Fruit fly (Drosophila melanogaster): ENCODE data around the gene nmd.

Gene nmd

DNA sequence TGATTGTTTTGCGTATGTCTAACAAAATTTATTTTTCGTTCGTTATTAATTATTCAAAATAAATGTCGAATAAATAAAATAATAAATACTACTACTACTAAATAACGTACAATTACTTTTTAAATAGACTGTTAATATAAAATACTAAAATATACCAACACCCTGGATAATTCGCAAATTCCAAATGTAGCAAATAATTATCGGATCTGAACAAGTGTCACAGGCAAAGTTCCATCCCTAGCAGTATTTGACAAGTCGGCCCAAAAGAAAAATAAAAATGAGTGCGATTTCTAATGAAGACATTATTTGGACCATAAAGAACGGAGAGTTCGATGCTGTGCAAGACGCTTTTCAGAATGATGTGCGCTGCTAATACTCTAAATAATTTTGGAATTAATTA lies 37.7 kb upstream of the nmd start, which contains the start of gene CG31715 (continued):
- no peak for TF ChIP-seq prd (optimal IDR thresholded peaks at IDR 0.05)
- no peak for TF ChIP-seq prd (GFP tag; IDR thresholded peaks at IDR 0.05)
- TF ChIP-seq hbn (GFP tag; IDR thresholded peaks at IDR 0.05; ENCODE audit: partially characterized antibody): peak; percentile 42; the same call in 1 of the 2 replicates
- TF ChIP-seq pb (GFP tag; optimal IDR thresholded peaks at IDR 0.05): no peak
- TF ChIP-seq CG16815 (GFP tag; optimal IDR thresholded peaks at IDR 0.05): no peak
- no peak for TF ChIP-seq twi (tag; optimal IDR thresholded peaks at IDR 0.05)
- no peak for TF ChIP-seq chif (GFP tag; optimal IDR thresholded peaks at IDR 0.05)
- peak; percentile 16 for TF ChIP-seq CG30403 (GFP tag; optimal IDR thresholded peaks at IDR 0.05)
- TF ChIP-seq BEAF-32 (GFP tag; optimal IDR thresholded peaks at IDR 0.05): peak; percentile 67
- TF ChIP-seq Tbp (GFP tag; optimal IDR thresholded peaks at IDR 0.05): no peak
- no peak for TF ChIP-seq Blimp-1 (GFP tag; optimal IDR thresholded peaks at IDR 0.05)
- no peak for TF ChIP-seq CG2199 (GFP tag; IDR thresholded peaks at IDR 0.05)
- no peak for TF ChIP-seq CG4820 (GFP tag; optimal IDR thresholded peaks at IDR 0.05)
- no peak for TF ChIP-seq tll (GFP tag; optimal IDR thresholded peaks at IDR 0.05)
- peak; percentile 66 for TF ChIP-seq MBD-R2 (GFP tag; IDR thresholded peaks at IDR 0.05)
- TF ChIP-seq dmrt99B (tag; optimal IDR thresholded peaks at IDR 0.05): no peak
- TF ChIP-seq Atf-2 (GFP tag; optimal IDR thresholded peaks at IDR 0.05): no peak
- TF ChIP-seq da (GFP tag; optimal IDR thresholded peaks at IDR 0.05): no peak
- TF ChIP-seq psq (GFP tag; optimal IDR thresholded peaks at IDR 0.05): no peak
- no peak for TF ChIP-seq Eip74EF (GFP tag; optimal IDR thresholded peaks at IDR 0.05)
- no peak for TF ChIP-seq kni (GFP tag; optimal IDR thresholded peaks at IDR 0.05)
- TF ChIP-seq CG10431 (GFP tag; optimal IDR thresholded peaks at IDR 0.05): no peak
- TF ChIP-seq pfk (GFP tag; optimal IDR thresholded peaks at IDR 0.05): no peak
- no peak for TF ChIP-seq Usf (GFP tag; optimal IDR thresholded peaks at IDR 0.05)
- TF ChIP-seq btn (GFP tag; optimal IDR thresholded peaks at IDR 0.05): no peak
- TF ChIP-seq inv (GFP tag; IDR thresholded peaks at IDR 0.05; ENCODE audit: partially characterized antibody): peak; percentile 29; the same call in 1 of the 2 replicates
- peak; percentile 77 for TF ChIP-seq sens (GFP tag)
- no peak for TF ChIP-seq chn (GFP tag; optimal IDR thresholded peaks at IDR 0.05)
- TF ChIP-seq CG1792 (GFP tag; optimal IDR thresholded peaks at IDR 0.05): no peak
- TF ChIP-seq odd (GFP tag; optimal IDR thresholded peaks at IDR 0.05): no peak
- no peak for TF ChIP-seq so (GFP tag; IDR thresholded peaks at IDR 0.05)
- no peak for TF ChIP-seq tap (tag; optimal IDR thresholded peaks at IDR 0.05)
- no peak for TF ChIP-seq CG9876 (GFP tag; optimal IDR thresholded peaks at IDR 0.05)
- TF ChIP-seq lola (GFP tag; optimal IDR thresholded peaks at IDR 0.05): no peak
- TF ChIP-seq CG3847 (GFP tag; IDR thresholded peaks at IDR 0.05): no peak
- TF ChIP-seq CG6765 (GFP tag; optimal IDR thresholded peaks at IDR 0.05): no peak
- TF ChIP-seq Med (GFP tag): peak; percentile 79
- peak; percentile 38; the same call in 2 of the 3 replicates for TF ChIP-seq Doc3 (GFP tag; IDR thresholded peaks at IDR 0.05; ENCODE audit: partially characterized antibody)
- TF ChIP-seq CG3065 (GFP tag; optimal IDR thresholded peaks at IDR 0.05): no peak
- TF ChIP-seq sima (GFP tag; optimal IDR thresholded peaks at IDR 0.05): no peak
- no peak for TF ChIP-seq nerfin-1 (tag; optimal IDR thresholded peaks at IDR 0.05)
- TF ChIP-seq sr (GFP tag; IDR thresholded peaks at IDR 0.05): no peak
- no peak for TF ChIP-seq CG1832 (GFP tag; optimal IDR thresholded peaks at IDR 0.05)
- TF ChIP-seq CG10654 (GFP tag; optimal IDR thresholded peaks at IDR 0.05): no peak
- peak; percentile 99 for TF ChIP-seq CG8388 (GFP tag; optimal IDR thresholded peaks at IDR 0.05)
- no peak for TF ChIP-seq yki (optimal IDR thresholded peaks at IDR 0.05)
- no peak for TF ChIP-seq Dfd (GFP tag; optimal IDR thresholded peaks at IDR 0.05)
- no peak for TF ChIP-seq dm (GFP tag; optimal IDR thresholded peaks at IDR 0.05)
- TF ChIP-seq Awh (GFP tag; IDR thresholded peaks at IDR 0.05): no peak
- TF ChIP-seq pan (optimal IDR thresholded peaks at IDR 0.05): no peak
- TF ChIP-seq pan (GFP tag; optimal IDR thresholded peaks at IDR 0.05 in 1 of 2, IDR thresholded peaks at IDR 0.05 in 1 of 2): no peak
- no peak for TF ChIP-seq CG8089 (GFP tag; optimal IDR thresholded peaks at IDR 0.05)
